Fruit fly (Drosophila melanogaster) whole organism, wandering third instar larva: ENCODE data around the gene CG12607.

ENCODE experiments used
- CG32264 ChIP-seq: fragments of 200-800 bp; sonication (Bioruptor generic); optimal IDR thresholded peaks from 2 replicates; lab custom pipeline; 2016; ENCODE audit warnings: missing biosample characterization, missing genetic modification characterization
- CG9705 ChIP-seq: fragments of 200-800 bp; sonication (Bioruptor generic); optimal IDR thresholded peaks from 2 replicates; lab custom pipeline; 2018; ENCODE audit warnings: missing biosample characterization, mild to moderate bottlenecking, missing genetic modification characterization
- CrebA ChIP-seq: fragments of 200-800 bp; sonication (Bioruptor generic); optimal IDR thresholded peaks from 2 replicates; lab custom pipeline; 2016; ENCODE audit warnings: missing biosample characterization, mild to moderate bottlenecking, missing genetic modification characterization, borderline replicate concordance
- Dfd ChIP-seq: fragments of >200 bp; optimal IDR thresholded peaks from 2 replicates; lab custom pipeline; 2017; ENCODE audit warnings: missing biosample characterization, missing genetic modification characterization
- Dif ChIP-seq: fragments of 200-275, 200-300 bp; sonication (Bioruptor generic); optimal IDR thresholded peaks from 2 replicates; lab custom pipeline; 2018; ENCODE audit warnings: missing biosample characterization, missing genetic modification characterization; ENCODE audit not compliant: partially characterized antibody
- GATAd ChIP-seq: sonication (Bioruptor generic); optimal IDR thresholded peaks from 2 replicates; lab custom pipeline; 2016; ENCODE audit warnings: missing biosample characterization, missing genetic modification characterization
- HLH106 ChIP-seq: fragments of 200-800 bp; optimal IDR thresholded peaks from 3 replicates; lab custom pipeline; 2019; ENCODE audit warnings: missing biosample characterization, mild to moderate bottlenecking, missing genetic modification characterization, moderate library complexity
- Hnf4 ChIP-seq: fragments of 200-800 bp; sonication (Bioruptor generic); optimal IDR thresholded peaks from 2 replicates; lab custom pipeline; 2016; ENCODE audit warnings: missing biosample characterization, mild to moderate bottlenecking, missing genetic modification characterization
- Hr78 ChIP-seq: fragments of >200 bp; optimal IDR thresholded peaks from 2 replicates; lab custom pipeline; 2017; ENCODE audit warnings: missing biosample characterization, missing genetic modification characterization
- Hr83 ChIP-seq: fragments of 200-300 bp; sonication (Bioruptor generic); optimal IDR thresholded peaks from 2 replicates; lab custom pipeline; 2016; ENCODE audit warnings: missing biosample characterization, mild to moderate bottlenecking, missing genetic modification characterization, moderate library complexity; ENCODE audit not compliant: poor library complexity, severe bottlenecking
- Jra ChIP-seq: sonication (Bioruptor generic); optimal IDR thresholded peaks from 2 replicates; lab custom pipeline; 2016; ENCODE audit warnings: missing biosample characterization, missing genetic modification characterization
- Mio ChIP-seq: sonication (Bioruptor generic); optimal IDR thresholded peaks from 2 replicates; lab custom pipeline; 2016; ENCODE audit warnings: missing biosample characterization, missing genetic modification characterization
- Myc ChIP-seq: fragments of >200 bp; optimal IDR thresholded peaks from 2 replicates; lab custom pipeline; 2017
- N ChIP-seq: fragments of >200 bp; optimal IDR thresholded peaks from 2 replicates; lab custom pipeline; 2018; ENCODE audit warnings: missing biosample characterization, missing external identifiers, missing genetic modification characterization
- Rel ChIP-seq, 2 experiments: fragments of 200-800 bp; sonication (Bioruptor generic) in 1 of 2; optimal IDR thresholded peaks; 2 replicates in 1 of 2; 3 replicates in 1 of 2; lab custom pipeline; 2016 to 2019; ENCODE audit warnings: mild to moderate bottlenecking in 2 of 2, missing biosample characterization in 2 of 2, missing genetic modification characterization in 2 of 2, moderate library complexity in 1 of 2
- Sp1 ChIP-seq: fragments of 200-800 bp; sonication (Bioruptor generic); optimal IDR thresholded peaks from 3 replicates; lab custom pipeline; 2019; ENCODE audit warnings: missing biosample characterization, mild to moderate bottlenecking, missing genetic modification characterization, moderate library complexity
- Vsx2 ChIP-seq: fragments of 200-300, 225-300 bp; sonication (Bioruptor generic); optimal IDR thresholded peaks from 2 replicates; lab custom pipeline; 2018; ENCODE audit warnings: missing biosample characterization, missing genetic modification characterization; ENCODE audit not compliant: partially characterized antibody
- br ChIP-seq: fragments of 200-800 bp; sonication (Bioruptor generic); optimal IDR thresholded peaks from 2 replicates; lab custom pipeline; 2016; ENCODE audit warnings: missing biosample characterization, missing genetic modification characterization
- brk ChIP-seq: fragments of 200-800 bp; sonication (Bioruptor generic); optimal IDR thresholded peaks from 2 replicates; lab custom pipeline; 2016; ENCODE audit warnings: missing biosample characterization, mild to moderate bottlenecking, missing genetic modification characterization
- dmrt93B ChIP-seq: fragments of 200-800 bp; sonication (Bioruptor generic); optimal IDR thresholded peaks from 2 replicates; lab custom pipeline; 2018; ENCODE audit warnings: missing biosample characterization, mild to moderate bottlenecking, missing genetic modification characterization
- dsf ChIP-seq: sonication (Bioruptor generic); optimal IDR thresholded peaks from 2 replicates; lab custom pipeline; 2016; ENCODE audit warnings: missing biosample characterization, missing genetic modification characterization, borderline replicate concordance
- ey ChIP-seq: fragments of 200-800 bp; sonication (Bioruptor generic); optimal IDR thresholded peaks from 2 replicates; lab custom pipeline; 2016; ENCODE audit warnings: missing biosample characterization, missing genetic modification characterization
- foxo ChIP-seq, 2 experiments: fragments of 200-800 bp; sonication (Bioruptor generic); optimal IDR thresholded peaks; 2 replicates in 1 of 2; 3 replicates in 1 of 2; lab custom pipeline; 2016 to 2017; ENCODE audit warnings: missing biosample characterization in 2 of 2, missing genetic modification characterization in 2 of 2
- fru ChIP-seq: fragments of 200-800 bp; sonication (Bioruptor generic); optimal IDR thresholded peaks from 3 replicates; lab custom pipeline; 2016; ENCODE audit warnings: missing biosample characterization, mild to moderate bottlenecking, missing genetic modification characterization
- h ChIP-seq: fragments of 200-800 bp; sonication (Bioruptor generic); optimal IDR thresholded peaks from 3 replicates; lab custom pipeline; 2016; ENCODE audit warnings: missing biosample characterization, mild to moderate bottlenecking, missing genetic modification characterization
- jim ChIP-seq: fragments of 175-275, 200-325 bp; sonication (Bioruptor generic); optimal IDR thresholded peaks from 2 replicates; lab custom pipeline; 2016; ENCODE audit warnings: missing biosample characterization, mild to moderate bottlenecking, missing genetic modification characterization
- lola ChIP-seq: fragments of >200 bp; optimal IDR thresholded peaks from 2 replicates; lab custom pipeline; 2017; ENCODE audit warnings: missing biosample characterization, missing genetic modification characterization
- pan ChIP-seq: fragments of >200 bp; optimal IDR thresholded peaks from 2 replicates; lab custom pipeline; 2017
- psq ChIP-seq: fragments of 200-800 bp; sonication (Bioruptor generic); optimal IDR thresholded peaks from 3 replicates; lab custom pipeline; 2017; ENCODE audit warnings: missing biosample characterization, mild to moderate bottlenecking, missing genetic modification characterization, moderate library complexity
- rgr ChIP-seq: fragments of 200-800 bp; sonication (Bioruptor generic); optimal IDR thresholded peaks from 3 replicates; lab custom pipeline; 2016; ENCODE audit warnings: missing biosample characterization, mild to moderate bottlenecking, missing genetic modification characterization
- sage ChIP-seq: fragments of 200-800 bp; sonication (Bioruptor generic); optimal IDR thresholded peaks from 2 replicates; lab custom pipeline; 2016; ENCODE audit warnings: missing biosample characterization, mild to moderate bottlenecking, missing genetic modification characterization
- sv ChIP-seq: fragments of 200-800 bp; sonication (Bioruptor generic); optimal IDR thresholded peaks from 3 replicates; lab custom pipeline; 2016; ENCODE audit warnings: missing biosample characterization, missing genetic modification characterization
- tai ChIP-seq: sonication (Bioruptor generic); optimal IDR thresholded peaks from 2 replicates; lab custom pipeline; 2016; ENCODE audit warnings: missing biosample characterization, missing genetic modification characterization
- usp ChIP-seq: fragments of >200 bp; optimal IDR thresholded peaks from 2 replicates; lab custom pipeline; 2017; ENCODE audit warnings: missing biosample characterization, missing genetic modification characterization
- woc ChIP-seq: sonication (Bioruptor generic); optimal IDR thresholded peaks from 2 replicates; lab custom pipeline; 2016; ENCODE audit warnings: missing biosample characterization, mild to moderate bottlenecking, missing genetic modification characterization

CG12607 gene

dm6 chr3L:4406653-4407257 is 39.6 kb upstream of the CG12607 start, which contains the start of gene TP53INP (continued):
- TF ChIP-seq GATAd (GFP tag; lab: Kevin White, UChicago) (no peak), Hr78 (no peak), CG32264 (GFP tag; lab: Kevin White, UChicago) (peak; percentile 34), CrebA (GFP tag; lab: Kevin White, UChicago) (no peak), usp (no peak), Hr83 (GFP tag; lab: Kevin White, UChicago) (peak; percentile 36), Mio (GFP tag; lab: Kevin White, UChicago) (no peak), lola (GFP tag; lab: Kevin White, UChicago) (no peak), tai (peak; percentile 29), woc (GFP tag; lab: Kevin White, UChicago) (peak; percentile 86), Myc (no peak)

- TF ChIP-seq Hr83 (GFP tag; lab: Kevin White, UChicago) (no peak), rgr (GFP tag; lab: Kevin White, UChicago) (peak; percentile 40), Myc (no peak), Vsx2 (no peak), Mio (GFP tag; lab: Kevin White, UChicago) (no peak), fru (peak; percentile 15), foxo (GFP tag; optimal IDR thresholded peaks at IDR 0.05; lab: Kevin White, UChicago) (peak in 1 of 2 experiments; percentile 39), Hr78 (no peak), HLH106 (tag; lab: Kevin White, UChicago) (peak; percentile 18), sv (GFP tag; lab: Kevin White, UChicago) (no peak), br (peak; percentile 21), CG32264 (GFP tag; lab: Kevin White, UChicago) (no peak), sage (GFP tag; lab: Kevin White, UChicago) (no peak), dsf (GFP tag; lab: Kevin White, UChicago) (no peak), N (GFP tag; lab: Kevin White, UChicago) (no peak), tai (peak; percentile 27), ey (peak; percentile 21), pan (no peak), Hnf4 (GFP tag; lab: Kevin White, UChicago) (no peak), h (peak; percentile 40), lola (GFP tag; lab: Kevin White, UChicago) (no peak)
These were observed 38.6 kb upstream of the CG12607 start for dm6 chr3L:4407743-4408142.

dm6 chr3L:4408313-4409133 is 37.9 kb upstream of the CG12607 start:
- TF ChIP-seq fru (peak; percentile 36), brk (GFP tag; lab: Kevin White, UChicago) (no peak), Dif (GFP tag; lab: Kevin White, UChicago) (no peak), Dfd (no peak), Vsx2 (peak; percentile 68), ey (no peak), foxo (GFP tag; optimal IDR thresholded peaks at IDR 0.05; lab: Kevin White, UChicago) (peak in 1 of 2 experiments; percentile 38), HLH106 (tag; lab: Kevin White, UChicago) (no peak), N (GFP tag; lab: Kevin White, UChicago) (no peak), Jra (no peak), psq (GFP tag; lab: Kevin White, UChicago) (peak; percentile 64), Myc (no peak), sage (GFP tag; lab: Kevin White, UChicago) (no peak), CG9705 (no peak), dmrt93B (GFP tag; lab: Kevin White, UChicago) (no peak), woc (GFP tag; lab: Kevin White, UChicago) (peak; percentile 28), Mio (GFP tag; lab: Kevin White, UChicago) (no peak), Sp1 (no peak), h (peak; percentile 8), CG32264 (GFP tag; lab: Kevin White, UChicago) (no peak), lola (GFP tag; lab: Kevin White, UChicago) (no peak), jim (peak; percentile 81), tai (no peak), Rel (GFP tag; optimal IDR thresholded peaks at IDR 0.05; lab: Kevin White, UChicago) (no peak), Rel (tag; optimal IDR thresholded peaks at IDR 0.05; lab: Kevin White, UChicago) (peak; percentile 96)
